Worm (Caenorhabditis elegans) whole organism, L3 larva: Measurements from ENCODE around the gene clec-221.

ENCODE experiments used
- R02D3.7 ChIP-seq: fragments of 150-350 bp; optimal IDR thresholded peaks from 2 replicates; lab custom pipeline; 2014; ENCODE audit warnings: missing biosample characterization, missing genetic modification characterization
- ama-1 ChIP-seq: fragments of 150-350 bp; optimal IDR thresholded peaks from 2 replicates; lab custom pipeline; 2018
- ceh-16 ChIP-seq: sonication (generic microtip); optimal IDR thresholded peaks from 2 replicates; lab custom pipeline; 2017; ENCODE audit warnings: missing biosample characterization, missing genetic modification characterization
- ceh-28 ChIP-seq: fragments of 150-350 bp; optimal IDR thresholded peaks from 2 replicates; lab custom pipeline; 2014; ENCODE audit warnings: missing biosample characterization, missing genetic modification reagents, missing genetic modification characterization
- ceh-9 ChIP-seq: sonication (generic microtip); optimal IDR thresholded peaks from 2 replicates; lab custom pipeline; 2018; ENCODE audit warnings: missing biosample characterization, missing genetic modification characterization
- egl-27 ChIP-seq: sonication (generic microtip); optimal IDR thresholded peaks from 4 replicates; lab custom pipeline; 2017; ENCODE audit warnings: missing biosample characterization, missing genetic modification reagents, missing genetic modification characterization
- egl-5 ChIP-seq: fragments of 150-350 bp; optimal IDR thresholded peaks from 2 replicates; lab custom pipeline; 2017; ENCODE audit warnings: missing biosample characterization, missing genetic modification reagents, missing genetic modification characterization, inconsistent platforms
- elt-1 ChIP-seq: fragments of 150-350 bp; optimal IDR thresholded peaks from 2 replicates; lab custom pipeline; 2014; ENCODE audit warnings: missing biosample characterization, missing genetic modification characterization
- elt-2 ChIP-seq: sonication (generic microtip); optimal IDR thresholded peaks from 2 replicates; lab custom pipeline; 2016; ENCODE audit warnings: missing genetic modification reagents, mild to moderate bottlenecking, missing genetic modification characterization, missing compliant biosample characterization
- elt-3 ChIP-seq, 3 experiments: fragments of 150-350 bp in 1 of 3; sonication (generic microtip) in 2 of 3; optimal IDR thresholded peaks; 2 replicates in 2 of 3; 4 replicates in 1 of 3; lab custom pipeline; 2014 to 2017; ENCODE audit warnings: missing biosample characterization in 3 of 3, missing genetic modification characterization in 3 of 3
- eor-1 ChIP-seq, 2 experiments: fragments of 150-350 bp; optimal IDR thresholded peaks; 2 replicates each; lab custom pipeline; 2014 to 2018; ENCODE audit warnings: missing biosample characterization in 2 of 2, missing genetic modification characterization in 2 of 2
- fkh-10 ChIP-seq: sonication (generic microtip); optimal IDR thresholded peaks from 2 replicates; lab custom pipeline; 2017; ENCODE audit warnings: missing biosample characterization, missing genetic modification reagents, missing genetic modification characterization
- hmg-11 ChIP-seq: sonication (generic microtip); optimal IDR thresholded peaks from 2 replicates; lab custom pipeline; 2016; ENCODE audit warnings: missing genetic modification characterization, missing compliant biosample characterization
- jun-1 ChIP-seq: fragments of 150-350 bp; optimal IDR thresholded peaks from 2 replicates; lab custom pipeline; 2014; ENCODE audit warnings: missing biosample characterization, missing genetic modification reagents, missing genetic modification characterization
- lin-15B ChIP-seq: fragments of 150-350 bp; optimal IDR thresholded peaks from 2 replicates; lab custom pipeline; 2014; ENCODE audit warnings: missing biosample characterization, missing genetic modification characterization
- lin-39 ChIP-seq: fragments of 150-350 bp; optimal IDR thresholded peaks from 2 replicates; lab custom pipeline; 2018; ENCODE audit warnings: missing biosample characterization, missing genetic modification reagents, missing genetic modification characterization
- nfya-1 ChIP-seq: sonication (generic microtip); optimal IDR thresholded peaks from 2 replicates; lab custom pipeline; 2017; ENCODE audit warnings: missing genetic modification characterization, mild to moderate bottlenecking, missing compliant biosample characterization, antibody characterized with exemption, moderate library complexity; ENCODE audit not compliant: insufficient read depth
- nhr-12 ChIP-seq: fragments of 150-350 bp; optimal IDR thresholded peaks from 2 replicates; lab custom pipeline; 2014; ENCODE audit warnings: missing biosample characterization, missing genetic modification characterization
- nhr-23 ChIP-seq: fragments of 150-350 bp; optimal IDR thresholded peaks from 2 replicates; lab custom pipeline; 2014; ENCODE audit warnings: missing biosample characterization, missing genetic modification reagents, missing genetic modification characterization
- nhr-237 ChIP-seq: fragments of 150-350 bp; optimal IDR thresholded peaks from 2 replicates; lab custom pipeline; 2014; ENCODE audit warnings: missing biosample characterization, missing genetic modification characterization
- nhr-25 ChIP-seq: sonication (generic microtip); optimal IDR thresholded peaks from 2 replicates; lab custom pipeline; 2017; ENCODE audit warnings: missing biosample characterization, missing genetic modification characterization
- nhr-28 ChIP-seq: fragments of 150-350 bp; optimal IDR thresholded peaks from 2 replicates; lab custom pipeline; 2014; ENCODE audit warnings: missing biosample characterization, missing genetic modification characterization
- nhr-43 ChIP-seq: sonication (generic microtip); optimal IDR thresholded peaks from 2 replicates; lab custom pipeline; 2016; ENCODE audit warnings: mild to moderate bottlenecking, missing genetic modification characterization, missing compliant biosample characterization; ENCODE audit not compliant: poor library complexity, severe bottlenecking
- nhr-67 ChIP-seq: fragments of 150-350 bp; optimal IDR thresholded peaks from 2 replicates; lab custom pipeline; 2014; ENCODE audit warnings: missing biosample characterization, missing genetic modification characterization
- nhr-76 ChIP-seq: fragments of 150-350 bp; sonication (generic microtip); optimal IDR thresholded peaks from 5 replicates; lab custom pipeline; 2014; ENCODE audit warnings: missing biosample characterization, missing genetic modification characterization
- pha-4 ChIP-seq: fragments of 150-350 bp; optimal IDR thresholded peaks from 2 replicates; lab custom pipeline; 2014; ENCODE audit warnings: missing biosample characterization, missing genetic modification reagents, missing genetic modification characterization
- pqm-1 ChIP-seq: fragments of 150-350 bp; optimal IDR thresholded peaks from 2 replicates; lab custom pipeline; 2017; ENCODE audit warnings: missing biosample characterization, missing genetic modification characterization, inconsistent platforms
- skn-1 ChIP-seq: fragments of 150-350 bp; optimal IDR thresholded peaks from 2 replicates; lab custom pipeline; 2014; ENCODE audit warnings: missing biosample characterization, missing genetic modification characterization
- snpc-4 ChIP-seq: fragments of 150-350 bp; optimal IDR thresholded peaks from 2 replicates; lab custom pipeline; 2014; ENCODE audit warnings: missing biosample characterization, missing genetic modification characterization
- tbx-2 ChIP-seq: sonication (generic microtip); optimal IDR thresholded peaks from 2 replicates; lab custom pipeline; 2016; ENCODE audit warnings: mild to moderate bottlenecking, missing genetic modification characterization, missing compliant biosample characterization
- unc-62 ChIP-seq: fragments of 150-350 bp; sonication (generic microtip); optimal IDR thresholded peaks from 4 replicates; lab custom pipeline; 2014; ENCODE audit warnings: missing biosample characterization, missing genetic modification reagents, missing genetic modification characterization
- zag-1 ChIP-seq: fragments of 150-350 bp; optimal IDR thresholded peaks from 2 replicates; lab custom pipeline; 2014; ENCODE audit warnings: missing biosample characterization, missing genetic modification characterization

clec-221 gene

ce11 chrV:10947210-10947609, 7.0 kb downstream of the clec-221 start:
- TF ChIP-seq nhr-12 (tag; lab: Kevin White, UChicago) (no peak), hmg-11 (tag; lab: Kevin White, UChicago) (no peak), nhr-28 (tag; lab: Kevin White, UChicago) (no peak), zag-1 (tag; lab: Kevin White, UChicago) (no peak), ceh-9 (tag; lab: Kevin White, UChicago) (no peak), nhr-76 (tag; lab: Kevin White, UChicago) (no peak), lin-15B (tag; lab: Kevin White, UChicago) (no peak)

ce11 chrV:10944903-10945302, 9.3 kb downstream of the clec-221 start:
- TF ChIP-seq nfya-1 (no peak), fkh-10 (peak; percentile 74), egl-5 (no peak), pqm-1 (tag; lab: Kevin White, UChicago) (no peak), ceh-16 (tag; lab: Kevin White, UChicago) (no peak), zag-1 (tag; lab: Kevin White, UChicago) (no peak)

ce11 chrV:10942161-10942560, 12.1 kb downstream of the clec-221 start, which contains the start of gene zip-9:
zip-9 (plus strand) TSS chrV:10942461.
- TF ChIP-seq egl-5 (no peak), eor-1 (tag; optimal IDR thresholded peaks at IDR 0.05; lab: Kevin White, UChicago) (no peak), elt-3 (tag; optimal IDR thresholded peaks at IDR 0.05; lab: Kevin White, UChicago) (no peak), tbx-2 (tag; lab: Kevin White, UChicago) (no peak)

ce11 chrV:10941150-10941549, 13.1 kb downstream of the clec-221 start, which contains the start of gene F17C11.26:
F17C11.26 (plus strand) TSS chrV:10941450.
- no peak for TF ChIP-seq nhr-28 (tag; lab: Kevin White, UChicago)
- TF ChIP-seq snpc-4 (tag; lab: Kevin White, UChicago) = no peak
- TF ChIP-seq elt-3 (tag; optimal IDR thresholded peaks at IDR 0.05; lab: Kevin White, UChicago) = no peak

ce11 chrV:10940571-10940991, 13.7 kb downstream of the clec-221 start:
- peak; percentile 94 for TF ChIP-seq elt-2 (tag; lab: Kevin White, UChicago)
- TF ChIP-seq pqm-1 (tag; lab: Kevin White, UChicago) = peak; percentile 88
- no peak for TF ChIP-seq nhr-67
- peak; percentile 44 for TF ChIP-seq jun-1 (tag; lab: Kevin White, UChicago)
- peak; percentile 39 for TF ChIP-seq skn-1
- TF ChIP-seq snpc-4 (tag; lab: Kevin White, UChicago) = peak; percentile 39
- TF ChIP-seq zag-1 (tag; lab: Kevin White, UChicago) = no peak
- TF ChIP-seq nhr-25 (tag; lab: Kevin White, UChicago) = peak; percentile 19
- no peak for TF ChIP-seq tbx-2 (tag; lab: Kevin White, UChicago)
- TF ChIP-seq ceh-28 = peak; percentile 50
- peak; percentile 32 for TF ChIP-seq fkh-10
- peak; percentile 60 for TF ChIP-seq nhr-23 (tag; lab: Kevin White, UChicago)
- TF ChIP-seq ama-1 = peak; percentile 75
- TF ChIP-seq nfya-1 = peak; percentile 76
- TF ChIP-seq nhr-76 (tag; lab: Kevin White, UChicago) = peak; percentile 20
- TF ChIP-seq nhr-43 (tag; lab: Kevin White, UChicago) = peak; percentile 44
- no peak for TF ChIP-seq nhr-237 (tag; lab: Kevin White, UChicago)
- no peak for TF ChIP-seq lin-39
- peak; percentile 26 for TF ChIP-seq R02D3.7
- peak; percentile 36 for TF ChIP-seq unc-62 (GFP tag; lab: Kevin White, UChicago)
- TF ChIP-seq elt-1 (tag; lab: Kevin White, UChicago) = peak; percentile 58
- peak; percentile 60 for TF ChIP-seq pha-4 (tag; lab: Kevin White, UChicago)
- TF ChIP-seq egl-27 (tag; lab: Kevin White, UChicago) = peak; percentile 31
- TF ChIP-seq lin-15B (tag; lab: Kevin White, UChicago) = peak; percentile 35
- peak; percentile 70 for TF ChIP-seq hmg-11 (tag; lab: Kevin White, UChicago)
